Fruit fly (Drosophila melanogaster) whole organism, adult: ENCODE measurements around the gene vri.

Experiments used
- CG14711 ChIP-seq: fragments of 200-800 bp; sonication (Bioruptor generic); optimal IDR thresholded peaks from 2 replicates; lab custom pipeline; 2018; ENCODE audit warnings: missing biosample characterization, mild to moderate bottlenecking, missing genetic modification characterization, moderate library complexity
- CG1620 ChIP-seq: fragments of 200-800 bp; sonication (Bioruptor generic); optimal IDR thresholded peaks from 2 replicates; lab custom pipeline; 2016; ENCODE audit warnings: missing biosample characterization, missing genetic modification characterization
- CG5204 ChIP-seq: fragments of 200-800 bp; sonication (Bioruptor generic); optimal IDR thresholded peaks from 2 replicates; lab custom pipeline; 2016; ENCODE audit warnings: missing biosample characterization, missing genetic modification characterization
- CG7045 ChIP-seq: fragments of 200-800 bp; sonication (Bioruptor generic); optimal IDR thresholded peaks from 2 replicates; lab custom pipeline; 2017; ENCODE audit warnings: missing biosample characterization, mild to moderate bottlenecking, missing genetic modification characterization
- Mnt ChIP-seq: fragments of 200-800 bp; sonication (Bioruptor generic); optimal IDR thresholded peaks from 2 replicates; lab custom pipeline; 2016; ENCODE audit warnings: missing biosample characterization, mild to moderate bottlenecking, missing genetic modification characterization
- bab1 ChIP-seq: fragments of 200-800 bp; sonication (Bioruptor generic); optimal IDR thresholded peaks from 3 replicates; lab custom pipeline; 2019; ENCODE audit warnings: missing biosample characterization, mild to moderate bottlenecking, missing genetic modification characterization, moderate library complexity
- cnc ChIP-seq, 2 experiments: fragments of >200 bp; optimal IDR thresholded peaks; 2 replicates each; lab custom pipeline; 2017
- kay ChIP-seq: fragments of 200-800 bp; sonication (Bioruptor generic); peaks from one replicate; lab custom pipeline; 2016; ENCODE audit warnings: missing biosample characterization, missing genetic modification characterization, borderline replicate concordance

dm6 chr2L:5288721-5289120 is at the start of gene vri:
- no peak for TF ChIP-seq CG7045 (GFP tag; lab: Kevin White, UChicago)
- no peak for TF ChIP-seq CG5204 (GFP tag; lab: Kevin White, UChicago)
- no peak for TF ChIP-seq cnc (optimal IDR thresholded peaks at IDR 0.05; lab: Kevin White, UChicago)
- TF ChIP-seq bab1 (GFP tag; lab: Kevin White, UChicago), result no peak
- TF ChIP-seq CG1620 (GFP tag; lab: Kevin White, UChicago), result no peak
- no peak for TF ChIP-seq Mnt (GFP tag; lab: Kevin White, UChicago)
- TF ChIP-seq CG14711 (tag; lab: Kevin White, UChicago), result no peak
- TF ChIP-seq kay (GFP tag; lab: Kevin White, UChicago), result no peak
